Worm (Caenorhabditis elegans) whole organism, L1 larva: ENCODE results near the gene otpl-8.
"Not testable (repeated sequence)": the region's sequence is repeated elsewhere in the genome, so short reads cannot be mapped to it uniquely, and the experiment has no call there.

ENCODE experiments used
- C34B4.2 ChIP-seq: sonication (generic microtip); optimal IDR thresholded peaks from 2 replicates; lab custom pipeline; 2017; ENCODE audit warnings: mild to moderate bottlenecking, missing genetic modification characterization, missing compliant biosample characterization
- alr-1 ChIP-seq: fragments of 200-800 bp; sonication (Bioruptor generic); optimal IDR thresholded peaks from 2 replicates; lab custom pipeline; 2018; ENCODE audit warnings: borderline replicate concordance, mild to moderate bottlenecking, missing genetic modification characterization, missing compliant biosample characterization
- ama-1 ChIP-seq: fragments of 150-350 bp; optimal IDR thresholded peaks from 2 replicates; lab custom pipeline; 2014
- ceh-88 ChIP-seq: fragments of 200-800 bp; sonication (Bioruptor generic); IDR thresholded peaks from 2 replicates; pipeline ENCODE4 v1.3.6; 2022; ENCODE audit warnings: missing genetic modification characterization, missing compliant biosample characterization
- ceh-90 ChIP-seq: sonication (generic microtip); optimal IDR thresholded peaks from 2 replicates; lab custom pipeline; 2016; ENCODE audit warnings: missing genetic modification characterization, missing compliant biosample characterization
- dpl-1 ChIP-seq, 3 experiments: fragments of 150-350 bp in 2 of 3; sonication (generic microtip) in 1 of 3; optimal IDR thresholded peaks; 2 replicates each; lab custom pipeline; 2014 to 2017; ENCODE audit warnings: missing biosample characterization in 3 of 3, missing genetic modification characterization in 3 of 3, missing genetic modification reagents in 3 of 3
- egl-13 ChIP-seq: sonication (generic microtip); optimal IDR thresholded peaks from 2 replicates; lab custom pipeline; 2016; ENCODE audit warnings: missing genotype, missing genetic modification reagents, missing genetic modification characterization, missing compliant biosample characterization
- egl-27 ChIP-seq, 2 experiments: fragments of 150-350 bp in 1 of 2; sonication (generic microtip); optimal IDR thresholded peaks; 3 replicates each; lab custom pipeline; 2017 to 2018; ENCODE audit warnings: missing biosample characterization in 2 of 2, missing genetic modification characterization in 2 of 2, missing genetic modification reagents in 2 of 2
- elt-3 ChIP-seq, 6 experiments: fragments of 150-350 bp in 1 of 6; sonication (generic microtip); optimal IDR thresholded peaks; 2 replicates each; lab custom pipeline; 2017 to 2018; ENCODE audit warnings: missing biosample characterization in 6 of 6, missing genetic modification characterization in 6 of 6, inconsistent platforms in 1 of 6
- fos-1 ChIP-seq: fragments of 150-350 bp; optimal IDR thresholded peaks from 2 replicates; lab custom pipeline; 2014; ENCODE audit warnings: missing biosample characterization, missing genetic modification characterization
- grh-1 ChIP-seq: fragments of 200-800 bp; sonication (Bioruptor generic); IDR thresholded peaks from 2 replicates; pipeline ENCODE4 v1.3.6; 2022; ENCODE audit warnings: missing genetic modification reagents, missing genetic modification characterization, missing compliant biosample characterization
- hlh-17 ChIP-seq: fragments of 200-800 bp; sonication (Bioruptor generic); optimal IDR thresholded peaks from 2 replicates; lab custom pipeline; 2018; ENCODE audit warnings: missing genetic modification characterization, mild to moderate bottlenecking, missing compliant biosample characterization, moderate library complexity, borderline replicate concordance
- irx-1 ChIP-seq: sonication (generic microtip); optimal IDR thresholded peaks from 2 replicates; lab custom pipeline; 2016; ENCODE audit warnings: missing genetic modification characterization, missing compliant biosample characterization
- isw-1 ChIP-seq: fragments of 200-800 bp; sonication (Bioruptor generic); IDR thresholded peaks from 2 replicates; pipeline ENCODE4 v1.3.6; 2022; ENCODE audit warnings: missing genetic modification characterization, missing compliant biosample characterization
- lin-15B ChIP-seq: fragments of 150-350 bp; sonication (generic microtip); optimal IDR thresholded peaks from 3 replicates; lab custom pipeline; 2014; ENCODE audit warnings: missing biosample characterization, missing genetic modification characterization
- lin-35 ChIP-seq, 2 experiments: fragments of 150-350 bp; optimal IDR thresholded peaks; 2 replicates each; lab custom pipeline; 2014; ENCODE audit warnings: missing biosample characterization in 2 of 2, missing genetic modification characterization in 2 of 2, missing genetic modification reagents in 2 of 2
- lir-3 ChIP-seq: sonication (generic microtip); optimal IDR thresholded peaks from 2 replicates; lab custom pipeline; 2016; ENCODE audit warnings: mild to moderate bottlenecking, missing genetic modification characterization, moderate library complexity, missing compliant biosample characterization; ENCODE audit not compliant: poor library complexity
- lsy-2 ChIP-seq, 2 experiments: fragments of 150-350 bp; optimal IDR thresholded peaks; 2 replicates each; lab custom pipeline; 2014; ENCODE audit warnings: missing biosample characterization in 2 of 2, missing genetic modification characterization in 2 of 2
- mab-9 ChIP-seq: fragments of 200-800 bp; sonication (Bioruptor generic); IDR thresholded peaks from 2 replicates; pipeline ENCODE4 v1.3.6; 2022; ENCODE audit warnings: missing genetic modification reagents, missing genetic modification characterization, missing compliant biosample characterization
- mef-2 ChIP-seq: fragments of 150-350 bp; optimal IDR thresholded peaks from 2 replicates; lab custom pipeline; 2014; ENCODE audit warnings: missing biosample characterization, missing genetic modification characterization
- nhr-11 ChIP-seq: fragments of 150-350 bp; optimal IDR thresholded peaks from 2 replicates; lab custom pipeline; 2014; ENCODE audit warnings: missing biosample characterization, missing genetic modification characterization
- nhr-19 ChIP-seq: fragments of 200-800 bp; sonication (Bioruptor generic); conservative IDR thresholded peaks from 2 replicates; pipeline ENCODE4 v1.3.6; 2022; ENCODE audit warnings: missing genetic modification characterization, missing compliant biosample characterization
- nhr-237 ChIP-seq: fragments of 150-350 bp; optimal IDR thresholded peaks from 2 replicates; lab custom pipeline; 2014; ENCODE audit warnings: missing biosample characterization, missing genetic modification characterization
- nhr-47 ChIP-seq: sonication (generic microtip); optimal IDR thresholded peaks from 2 replicates; lab custom pipeline; 2016; ENCODE audit warnings: mild to moderate bottlenecking, missing genetic modification characterization, moderate library complexity, missing compliant biosample characterization
- nhr-76 ChIP-seq: sonication (generic microtip); optimal IDR thresholded peaks from 2 replicates; lab custom pipeline; 2017; ENCODE audit warnings: missing biosample characterization, missing genetic modification characterization
- nhr-85 ChIP-seq: sonication (generic microtip); peaks from one replicate; lab custom pipeline; 2016; ENCODE audit warnings: missing genetic modification characterization, inconsistent platforms, missing compliant biosample characterization
- nhr-90 ChIP-seq: sonication (generic microtip); optimal IDR thresholded peaks from 2 replicates; lab custom pipeline; 2016; ENCODE audit warnings: mild to moderate bottlenecking, missing genetic modification characterization, missing compliant biosample characterization; ENCODE audit not compliant: poor library complexity
- skn-1 ChIP-seq: fragments of 150-350 bp; optimal IDR thresholded peaks from 2 replicates; lab custom pipeline; 2014; ENCODE audit warnings: missing biosample characterization, missing genetic modification characterization
- snpc-4 ChIP-seq: fragments of 150-350 bp; optimal IDR thresholded peaks from 2 replicates; lab custom pipeline; 2014; ENCODE audit warnings: missing biosample characterization, missing genetic modification characterization
- snu-23 ChIP-seq: sonication (generic microtip); optimal IDR thresholded peaks from 2 replicates; lab custom pipeline; 2016; ENCODE audit warnings: missing genetic modification characterization, missing compliant biosample characterization
- sox-4 ChIP-seq: sonication (generic microtip); optimal IDR thresholded peaks from 2 replicates; lab custom pipeline; 2016; ENCODE audit warnings: missing genetic modification characterization, missing compliant biosample characterization
- sup-37 ChIP-seq: fragments of 200-800 bp; sonication (Bioruptor generic); optimal IDR thresholded peaks from 2 replicates; lab custom pipeline; 2018; ENCODE audit warnings: mild to moderate bottlenecking, missing genetic modification characterization, missing compliant biosample characterization
- swsn-7 ChIP-seq: sonication (generic microtip); optimal IDR thresholded peaks from 2 replicates; lab custom pipeline; 2016; ENCODE audit warnings: missing genetic modification characterization, missing compliant biosample characterization
- tbx-2 ChIP-seq: sonication (generic microtip); optimal IDR thresholded peaks from 2 replicates; lab custom pipeline; 2016; ENCODE audit warnings: missing genetic modification characterization, missing compliant biosample characterization
- unc-130 ChIP-seq: fragments of 150-350 bp; optimal IDR thresholded peaks from 2 replicates; lab custom pipeline; 2017; ENCODE audit warnings: missing biosample characterization, missing genetic modification characterization, inconsistent platforms
- unc-30 ChIP-seq: sonication (generic microtip); optimal IDR thresholded peaks from 2 replicates; lab custom pipeline; 2017; ENCODE audit warnings: missing biosample characterization, missing genetic modification characterization
- unc-98 ChIP-seq: fragments of 200-800 bp; sonication (Bioruptor generic); IDR thresholded peaks from 2 replicates; pipeline ENCODE4 v1.3.6; 2022; ENCODE audit warnings: missing genetic modification characterization, missing compliant biosample characterization
- xbp-1 ChIP-seq: sonication (generic microtip); optimal IDR thresholded peaks from 2 replicates; lab custom pipeline; 2016; ENCODE audit warnings: missing genetic modification characterization, missing compliant biosample characterization

otpl-8 gene

DNA sequence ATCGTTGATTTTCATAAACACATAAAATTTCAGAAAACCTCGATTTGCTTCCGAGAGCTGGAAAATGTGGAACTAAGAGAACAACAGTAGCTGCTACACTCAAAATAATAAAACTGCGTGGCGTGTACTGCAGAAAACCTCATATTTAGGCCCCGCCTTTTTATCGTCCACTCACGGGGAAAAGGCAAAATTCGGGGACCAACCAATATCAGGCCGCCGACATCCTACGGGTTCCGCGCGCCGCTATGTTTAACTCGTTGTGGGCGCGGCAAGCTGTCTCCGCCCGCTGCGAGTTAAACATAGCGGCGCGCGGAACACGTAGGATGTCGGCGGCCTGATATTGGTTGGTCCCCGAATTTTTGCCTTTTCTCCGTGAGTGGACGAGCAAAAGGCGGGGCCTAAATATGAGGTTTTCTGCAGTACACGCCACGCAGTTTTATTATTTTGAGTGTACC, 37.3 kb upstream of the otpl-8 start, which contains the start of gene F17A2.16:
Gene F17A2.16 (plus strand): TSS at position 405 of the 455 bp plus-strand sequence.
- not testable (repeated sequence) for TF ChIP-seq lin-15B (tag; lab: Kevin White, UChicago); egl-27 (tag; optimal IDR thresholded peaks at IDR 0.05; lab: Kevin White, UChicago); elt-3 (tag; optimal IDR thresholded peaks at IDR 0.05; lab: Kevin White, UChicago)

- TF ChIP-seq mab-9 (GFP tag; lab: Robert Waterston, UW) (no peak), unc-130 (tag; lab: Kevin White, UChicago) (no peak), lin-35 (GFP tag; optimal IDR thresholded peaks at IDR 0.05; lab: Kevin White, UChicago) (no peak), sup-37 (GFP tag; lab: Kevin White, UChicago) (no peak), nhr-237 (no peak), egl-27 (tag; optimal IDR thresholded peaks at IDR 0.05; lab: Kevin White, UChicago) (no peak), hlh-17 (no peak), grh-1 (GFP tag; lab: Robert Waterston, UW) (no peak)
Observed at ce11 chrX:12306565-12306964, 35.8 kb upstream of the otpl-8 start, which contains the start of gene phf-32. Gene phf-32, plus strand, starts transcription at chrX:12306865.

DNA sequence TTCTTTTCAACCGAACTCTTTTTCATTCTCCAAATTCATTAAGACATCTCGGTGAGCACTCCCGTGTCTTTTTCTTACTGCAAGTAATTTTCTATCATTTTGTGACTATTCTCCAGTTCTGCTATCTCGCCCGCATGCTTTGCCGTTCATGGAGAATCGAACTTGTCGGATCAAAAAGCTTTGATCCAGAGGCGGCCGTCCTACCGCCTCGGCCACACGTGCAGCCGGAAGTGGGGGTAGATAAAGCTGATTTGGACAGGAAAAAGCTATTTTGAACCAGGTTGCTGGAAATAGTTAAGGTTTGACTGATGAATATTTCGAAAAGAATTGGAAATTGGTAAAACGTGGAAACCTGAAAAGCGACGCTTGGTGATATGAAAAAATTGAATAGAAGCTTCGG, 33.5 kb upstream of the otpl-8 start:
- TF ChIP-seq mef-2 (tag; lab: Kevin White, UChicago): no peak
- TF ChIP-seq lin-15B (tag; lab: Kevin White, UChicago): no peak
- TF ChIP-seq hlh-17: no peak
- no peak for TF ChIP-seq lir-3 (tag; lab: Kevin White, UChicago)
- no peak for TF ChIP-seq swsn-7 (tag; lab: Kevin White, UChicago)
- TF ChIP-seq snpc-4 (tag; lab: Kevin White, UChicago): no peak
- no peak for TF ChIP-seq egl-13
- TF ChIP-seq fos-1: no peak
- no peak for TF ChIP-seq nhr-76 (tag; lab: Kevin White, UChicago)
- TF ChIP-seq egl-27 (tag; optimal IDR thresholded peaks at IDR 0.05; lab: Kevin White, UChicago): no peak
- no peak for TF ChIP-seq mab-9 (GFP tag; lab: Robert Waterston, UW)
- no peak for TF ChIP-seq nhr-90
- no peak for TF ChIP-seq dpl-1 (GFP tag; optimal IDR thresholded peaks at IDR 0.05; lab: Kevin White, UChicago)
- no peak for TF ChIP-seq elt-3 (tag; optimal IDR thresholded peaks at IDR 0.05; lab: Kevin White, UChicago)

ce11 chrX:12302755-12303154, 32.0 kb upstream of the otpl-8 start, which contains the start of gene dot-1.3:
Gene dot-1.3, minus strand, starts transcription at chrX:12302855.
- TF ChIP-seq tbx-2 (tag; lab: Kevin White, UChicago); alr-1; dpl-1 (GFP tag; optimal IDR thresholded peaks at IDR 0.05; lab: Kevin White, UChicago): not testable (repeated sequence)

ce11 chrX:12299834-12300233, 29.1 kb upstream of the otpl-8 start, which contains the start of gene W06D11.5:
Gene W06D11.5, plus strand, starts transcription at chrX:12300134.
- TF ChIP-seq isw-1 (GFP tag; lab: Robert Waterston, UW) (no peak), nhr-47 (no peak), nhr-11 (no peak), nhr-85 (peak; percentile 1), ama-1 (lab: Kevin White, UChicago) (no peak), ceh-90 (no peak), ceh-88 (GFP tag; lab: Robert Waterston, UW) (no peak)

DNA sequence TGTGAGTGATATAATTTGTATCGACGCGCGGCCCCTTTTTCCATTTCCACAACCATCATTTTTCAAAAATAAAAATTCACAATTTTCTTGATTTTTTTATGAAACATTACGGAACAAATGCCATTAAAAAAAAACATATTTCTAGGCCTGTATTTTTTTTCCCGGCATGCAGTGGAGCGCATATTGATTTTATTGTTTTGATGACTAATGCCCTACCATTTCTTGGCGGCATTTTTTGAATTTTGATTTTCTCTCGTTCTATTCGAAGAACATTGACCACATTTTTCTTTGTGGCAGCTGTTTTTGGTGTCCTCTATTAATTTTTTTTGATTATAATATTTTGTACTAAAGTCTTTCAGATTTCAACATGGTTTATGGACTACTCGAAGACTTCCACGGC, 27.6 kb upstream of the otpl-8 start, which contains the start of gene W06D11.3:
Gene W06D11.3 (plus strand): TSS at position 360 of the 400 bp plus-strand sequence.
- no peak for TF ChIP-seq irx-1 (tag; lab: Kevin White, UChicago)
- TF ChIP-seq unc-98 (GFP tag; lab: Robert Waterston, UW): no peak
- no peak for TF ChIP-seq unc-30
- no peak for TF ChIP-seq C34B4.2 (tag; lab: Kevin White, UChicago)
- no peak for TF ChIP-seq snu-23 (GFP tag; lab: Kevin White, UChicago)
- no peak for TF ChIP-seq grh-1 (GFP tag; lab: Robert Waterston, UW)
- TF ChIP-seq xbp-1 (tag; lab: Kevin White, UChicago): no peak
- no peak for TF ChIP-seq fos-1
- TF ChIP-seq skn-1 (tag; lab: Kevin White, UChicago): no peak
- TF ChIP-seq lin-35 (GFP tag; optimal IDR thresholded peaks at IDR 0.05; lab: Kevin White, UChicago): no peak
- TF ChIP-seq sox-4 (tag; lab: Kevin White, UChicago): no peak
- TF ChIP-seq lsy-2 (tag; optimal IDR thresholded peaks at IDR 0.05; lab: Kevin White, UChicago): no peak
- no peak for TF ChIP-seq nhr-19 (GFP tag; lab: Robert Waterston, UW)
- no peak for TF ChIP-seq dpl-1 (GFP tag; optimal IDR thresholded peaks at IDR 0.05; lab: Kevin White, UChicago)
- TF ChIP-seq nhr-85: no peak
